Fruit fly (Drosophila melanogaster) S2 (cell line): ENCODE data around the gene pkaap.

ENCODE experiments used
- CG8478 ChIP-seq: fragments of >200 bp; optimal IDR thresholded peaks from 2 replicates; lab custom pipeline; 2018
- CTCF ChIP-seq, 2 experiments: fragments of >200 bp; optimal IDR thresholded peaks; 2 replicates each; lab custom pipeline; 2018

- TF ChIP-seq CG8478 (lab: Kevin White, UChicago) (no peak), CTCF (optimal IDR thresholded peaks at IDR 0.05; lab: Kevin White, UChicago) (no peak)
These were observed 36.7 kb downstream of the pkaap start for dm6 chr2L:16324833-16325232.
